Fruit fly (Drosophila melanogaster): ENCODE results near the gene dyw.

The dyw gene

DNA sequence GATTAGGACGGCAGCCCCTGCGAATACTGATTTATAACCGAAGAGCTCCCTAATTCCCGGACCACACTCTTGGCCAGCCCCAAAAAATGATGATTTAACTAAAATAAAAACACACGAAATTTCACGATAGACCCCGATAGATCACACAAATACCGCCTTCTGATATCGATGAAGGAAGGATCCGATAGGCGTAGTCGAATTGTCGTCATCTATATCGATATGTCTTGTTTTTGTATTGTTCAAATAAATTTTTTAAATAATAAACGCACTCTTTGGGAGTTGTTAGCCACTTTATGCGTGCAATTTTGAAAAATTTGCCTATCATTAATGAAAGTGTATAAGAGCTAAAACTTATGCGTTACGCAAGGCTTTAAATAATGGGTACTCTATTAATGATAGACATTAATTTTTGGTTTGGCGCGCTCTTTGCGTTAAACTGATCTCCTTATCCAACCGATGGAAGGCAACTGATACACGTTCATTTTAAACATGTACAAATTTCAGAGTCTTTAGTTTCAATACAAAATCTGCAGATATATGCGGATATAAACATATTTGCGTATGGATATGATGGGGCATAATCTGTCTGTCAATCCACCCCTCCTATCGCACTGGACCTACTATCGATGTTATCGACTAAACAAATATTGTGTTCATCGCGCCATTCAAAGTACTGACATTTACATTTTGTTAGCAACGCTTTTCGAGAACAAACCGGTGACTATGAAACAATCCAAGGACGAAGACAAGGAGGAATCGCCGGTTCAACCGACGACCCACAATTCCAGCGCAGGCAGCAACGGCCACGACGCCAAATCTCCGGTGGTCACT lies 4.6 kb upstream of the dyw start, which contains the start of the genes Spg7 and Lint-O:
TSS of gene Spg7 (minus strand) at position 148 of the 831 bp plus-strand sequence.
TSS of gene Lint-O (plus strand) at position 638 of the 831 bp plus-strand sequence.
- TF ChIP-seq CTCF (optimal IDR thresholded peaks at IDR 0.05) (no peak), CG8478 (optimal IDR thresholded peaks at IDR 0.05) (no peak)

DNA sequence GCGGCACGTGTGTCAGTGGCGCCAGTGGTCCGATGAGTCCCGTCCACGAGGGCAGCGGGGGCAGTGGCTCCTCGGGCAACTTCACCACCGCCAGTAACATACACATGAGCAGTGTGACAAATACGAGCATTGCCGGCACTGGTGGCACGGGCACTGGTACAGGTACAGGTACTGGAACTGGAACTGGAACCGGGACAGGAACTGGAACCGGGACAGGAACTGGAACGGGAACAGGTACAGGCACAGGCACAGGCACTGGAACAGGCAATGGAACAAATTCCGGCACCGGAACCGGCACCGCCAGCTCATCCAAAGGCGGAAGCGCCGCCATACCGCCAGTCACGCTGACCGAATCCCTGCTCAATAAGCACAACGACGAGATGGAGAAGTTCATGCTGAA lies 3.3 kb downstream of the dyw start:
- TF ChIP-seq CG8478 (optimal IDR thresholded peaks at IDR 0.05) (no peak), CTCF (optimal IDR thresholded peaks at IDR 0.05) (no peak)

DNA sequence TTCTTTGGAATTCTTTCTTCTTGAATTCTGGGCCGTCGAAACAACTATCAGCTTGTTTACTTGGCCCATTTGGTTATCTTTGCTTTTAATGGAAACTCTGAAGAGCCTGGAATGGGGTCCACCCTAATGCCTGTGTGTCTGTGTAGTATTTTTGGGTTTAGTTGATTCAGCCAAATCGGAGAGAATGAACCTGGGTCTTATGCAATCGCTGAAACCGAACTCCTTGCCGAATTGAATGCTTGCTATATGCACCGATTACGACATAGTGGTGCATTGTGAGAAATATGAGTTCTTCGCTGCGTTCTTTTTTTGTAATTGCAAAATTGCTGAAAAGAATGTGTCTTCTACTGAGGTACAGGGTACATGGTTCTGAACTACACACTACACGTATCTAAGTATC lies 6.8 kb downstream of the dyw start:
- no peak for TF ChIP-seq CTCF (optimal IDR thresholded peaks at IDR 0.05)
- no peak for TF ChIP-seq CG8478 (optimal IDR thresholded peaks at IDR 0.05)

DNA sequence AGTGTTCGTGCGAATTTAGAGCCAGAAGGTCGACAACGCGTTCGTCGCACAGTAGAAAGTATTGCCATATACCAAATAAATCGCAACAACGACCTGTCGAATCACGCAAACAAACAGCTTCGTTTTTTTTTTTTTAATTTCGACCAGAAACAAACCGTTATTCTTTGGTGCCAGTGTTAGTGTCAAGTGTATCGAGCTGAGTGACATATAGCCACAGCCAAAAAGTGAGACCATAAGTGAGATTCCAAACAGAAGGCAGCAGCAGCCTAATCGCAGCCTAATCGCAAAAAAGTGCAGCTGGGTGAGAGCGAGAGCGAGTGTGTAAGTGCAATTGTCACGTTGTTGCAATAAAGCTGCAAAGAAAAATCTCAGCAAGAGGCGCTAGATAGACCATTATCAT lies 8.1 kb downstream of the dyw start, which contains the start of gene per:
TSS of gene per (plus strand) at position 1 of the 400 bp plus-strand sequence.
- TF ChIP-seq CTCF (optimal IDR thresholded peaks at IDR 0.05) = no peak
- no peak for TF ChIP-seq CG8478 (optimal IDR thresholded peaks at IDR 0.05)

DNA sequence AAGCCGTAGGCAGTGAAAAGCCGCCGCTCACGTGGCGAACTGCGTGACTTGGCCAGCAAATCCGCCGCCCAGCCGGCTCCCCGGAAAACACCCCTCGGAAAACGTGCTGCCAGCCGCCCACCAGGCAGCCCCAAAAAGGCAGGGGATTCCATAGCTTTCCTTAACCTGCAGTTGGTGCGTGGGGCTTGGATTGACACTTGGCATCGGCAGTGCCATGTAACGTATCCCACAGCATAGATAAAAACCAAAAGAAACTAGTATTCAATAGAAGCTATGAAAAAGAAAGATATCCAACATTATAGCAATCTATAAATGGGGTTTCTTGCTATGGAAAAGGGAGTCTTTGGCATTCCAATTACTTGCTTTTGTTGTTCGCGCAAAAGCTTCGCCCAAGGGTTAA lies 8.7 kb downstream of the dyw start:
- TF ChIP-seq CTCF (optimal IDR thresholded peaks at IDR 0.05) = no peak
- no peak for TF ChIP-seq CG8478 (optimal IDR thresholded peaks at IDR 0.05)

DNA sequence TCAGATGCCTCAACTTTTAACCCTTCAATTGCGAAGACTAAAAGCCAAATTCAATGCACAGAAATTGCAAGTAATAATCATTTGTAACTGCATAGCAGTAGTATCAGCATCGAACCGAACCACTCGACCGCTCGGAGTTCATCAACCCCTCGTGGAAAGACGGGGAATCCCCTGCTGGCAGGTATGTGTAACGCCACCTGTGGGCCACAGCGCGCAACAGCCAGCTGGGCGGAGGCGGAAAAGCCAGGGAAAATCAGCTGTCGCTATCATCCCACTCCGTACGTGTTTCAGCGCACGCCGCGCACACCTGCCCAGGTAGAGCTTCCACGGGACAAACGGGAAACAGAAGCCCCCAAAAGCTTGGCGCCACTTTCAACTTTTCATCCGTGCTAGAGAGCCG lies 9.2 kb downstream of the dyw start:
- peak; percentile 78 to 86 for TF ChIP-seq CTCF (optimal IDR thresholded peaks at IDR 0.05)
- TF ChIP-seq CG8478 (optimal IDR thresholded peaks at IDR 0.05) = no peak

DNA sequence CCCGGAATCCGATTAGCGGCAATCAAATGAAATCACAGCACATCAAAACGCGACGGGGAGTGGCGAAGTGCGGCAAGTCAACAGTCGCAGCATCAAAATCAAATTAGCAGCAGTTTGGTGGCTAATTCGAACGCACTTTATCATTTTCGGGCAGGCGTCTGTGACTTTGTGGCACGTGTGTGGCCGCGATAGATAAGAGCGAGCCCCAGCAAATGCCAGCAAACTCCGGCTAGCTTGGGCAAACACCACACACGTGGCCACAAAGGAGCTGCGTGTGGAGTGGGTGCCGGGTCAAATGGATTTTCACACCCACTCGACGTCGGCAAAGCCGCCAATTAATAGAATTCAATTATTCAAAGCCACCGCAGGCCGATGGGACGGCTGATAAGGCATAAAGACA lies 9.8 kb downstream of the dyw start:
- TF ChIP-seq CTCF (optimal IDR thresholded peaks at IDR 0.05) = no peak

DNA sequence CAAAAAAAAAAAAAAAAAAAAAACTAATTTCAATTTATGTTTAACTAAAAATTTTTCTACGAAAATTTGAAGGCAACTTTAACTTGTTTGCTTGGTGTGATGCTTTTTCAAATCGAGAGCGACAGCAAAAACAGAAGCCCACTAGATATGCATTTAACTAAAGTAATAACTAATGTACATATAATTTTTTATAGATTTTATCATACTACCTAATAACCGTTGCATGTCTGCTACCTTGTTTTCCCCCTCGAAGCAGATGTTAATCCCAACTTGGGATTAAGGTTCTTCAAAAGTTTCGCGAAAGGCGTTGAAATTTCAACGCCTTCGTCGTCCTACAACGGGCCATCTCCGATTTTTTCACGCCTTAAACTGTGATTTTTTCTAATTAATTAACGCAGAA lies 10.9 kb downstream of the dyw start, which contains the start of gene CG2652:
TSS of gene CG2652 (minus strand) at position 101 of the 400 bp plus-strand sequence.
- no peak for TF ChIP-seq CG8478 (optimal IDR thresholded peaks at IDR 0.05)
- no peak for TF ChIP-seq CTCF (optimal IDR thresholded peaks at IDR 0.05)

DNA sequence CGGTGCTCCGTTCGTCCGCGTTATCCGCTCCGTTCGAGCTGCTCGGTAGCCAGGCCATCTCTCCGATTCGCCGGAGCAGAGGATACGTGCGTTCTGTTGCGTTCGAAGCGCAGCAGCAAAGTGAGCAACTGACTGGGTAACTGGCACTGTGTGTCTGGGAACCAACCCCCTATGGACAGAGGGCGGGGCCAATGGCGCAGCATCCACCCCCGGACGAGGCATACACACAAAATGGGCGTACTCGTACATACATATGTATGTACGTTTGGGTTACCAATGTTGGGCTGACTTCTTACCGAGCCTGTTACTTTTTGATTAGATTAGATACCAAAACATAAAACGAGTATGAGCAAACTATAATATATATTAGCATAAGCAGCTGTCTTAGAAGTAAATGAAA lies 12.1 kb downstream of the dyw start, which contains the start of gene HLH3B:
TSS of gene HLH3B (minus strand) at position 123 of the 400 bp plus-strand sequence.
- TF ChIP-seq CG8478 (optimal IDR thresholded peaks at IDR 0.05) = no peak
- TF ChIP-seq CTCF (optimal IDR thresholded peaks at IDR 0.05) = no peak

DNA sequence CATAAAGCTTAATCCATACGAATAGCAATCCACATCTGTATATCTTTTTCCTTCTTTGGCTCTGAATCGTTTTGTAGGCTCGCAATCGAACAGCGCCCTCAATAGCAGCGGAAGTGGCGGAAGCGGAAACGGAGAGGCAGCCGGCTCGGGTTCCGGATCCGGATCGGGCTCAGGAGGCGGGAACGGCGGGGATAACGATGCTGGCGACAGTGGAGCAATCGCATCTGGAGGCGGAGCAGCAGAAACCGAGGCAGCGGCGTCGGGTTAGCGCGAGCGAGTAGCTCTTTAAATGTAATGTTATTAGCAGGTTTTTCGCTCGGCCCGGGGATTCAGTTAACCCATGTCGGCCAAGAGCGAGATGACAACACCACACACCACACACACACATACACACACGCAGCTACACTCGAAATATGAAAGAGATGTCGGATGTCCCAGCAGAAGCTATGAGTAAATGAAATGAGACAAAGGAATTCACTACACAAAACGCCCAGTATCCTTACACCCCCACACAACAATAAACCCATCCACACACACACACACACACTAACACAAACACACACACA lies 16.6 kb downstream of the dyw start:
- TF ChIP-seq CG8478 (optimal IDR thresholded peaks at IDR 0.05) (no peak), CTCF (optimal IDR thresholded peaks at IDR 0.05) (no peak)

DNA sequence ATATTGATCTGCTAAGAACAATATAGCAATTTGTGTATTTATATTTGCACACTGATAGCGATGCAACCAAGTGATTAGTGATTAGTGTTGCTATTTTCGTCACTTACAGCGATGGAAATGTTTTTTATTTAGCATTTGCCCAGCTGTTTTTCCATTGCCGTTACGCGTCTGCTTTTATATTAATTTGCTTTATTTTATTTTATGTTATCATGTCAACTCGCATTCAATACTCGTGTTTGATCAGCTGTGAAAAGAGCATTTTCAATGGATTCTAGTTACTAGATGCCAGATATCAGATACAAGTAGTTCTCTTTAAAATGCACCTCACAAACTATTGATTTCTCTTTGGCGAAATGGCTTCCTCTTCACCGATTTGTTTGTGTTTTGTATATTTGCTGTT lies 30.3 kb downstream of the dyw start:
- TF ChIP-seq CTCF (optimal IDR thresholded peaks at IDR 0.05) (no peak), CG8478 (optimal IDR thresholded peaks at IDR 0.05) (no peak)

DNA sequence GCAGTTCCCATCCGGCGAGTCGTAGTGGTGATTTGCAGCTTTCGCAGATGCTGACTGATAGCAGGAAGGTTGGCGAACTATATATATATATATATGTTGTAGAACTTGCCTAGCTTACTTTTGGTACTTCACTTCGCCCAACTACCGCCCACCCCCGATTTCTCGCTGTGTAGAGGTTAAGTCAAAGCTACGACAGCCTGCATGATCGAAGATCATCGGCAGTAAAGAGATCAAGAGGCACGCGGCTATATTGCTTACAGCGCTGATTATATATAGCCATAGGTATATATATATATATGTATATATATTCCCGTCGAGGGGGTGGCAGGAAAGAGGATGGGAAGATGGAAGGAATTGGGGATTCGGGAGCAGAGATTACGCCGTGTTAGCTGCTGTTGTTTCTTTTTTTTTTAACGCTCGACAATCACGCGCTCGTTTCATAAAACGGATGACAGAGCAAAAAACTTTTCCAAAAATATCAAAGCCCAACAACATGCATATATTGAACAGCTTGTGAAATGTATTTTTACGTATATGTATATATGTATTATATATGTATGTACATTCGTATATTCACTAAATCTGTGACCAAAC lies 31.0 kb downstream of the dyw start:
- no peak for TF ChIP-seq CTCF (optimal IDR thresholded peaks at IDR 0.05)
- no peak for TF ChIP-seq CG8478 (optimal IDR thresholded peaks at IDR 0.05)

DNA sequence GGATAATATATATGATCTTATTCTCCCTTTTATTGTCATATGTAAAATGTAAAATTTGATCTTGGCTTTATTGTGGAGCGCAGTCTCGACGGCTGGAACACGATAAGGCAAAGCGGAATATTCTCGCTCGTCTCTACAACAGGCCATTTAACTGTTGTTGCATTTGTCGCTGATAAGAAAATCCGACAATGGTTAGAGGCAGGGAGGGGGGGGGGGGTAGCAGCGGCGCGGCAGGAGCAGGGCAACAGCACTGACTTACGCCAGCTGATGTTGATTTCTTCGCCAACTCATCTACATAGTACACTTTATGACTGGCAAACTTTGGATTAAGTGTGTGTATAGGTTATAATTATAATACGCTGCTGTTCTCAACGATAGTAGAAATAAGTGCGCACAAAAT lies 31.9 kb downstream of the dyw start:
- TF ChIP-seq CG8478 (optimal IDR thresholded peaks at IDR 0.05) = no peak
- TF ChIP-seq CTCF (optimal IDR thresholded peaks at IDR 0.05) = no peak

DNA sequence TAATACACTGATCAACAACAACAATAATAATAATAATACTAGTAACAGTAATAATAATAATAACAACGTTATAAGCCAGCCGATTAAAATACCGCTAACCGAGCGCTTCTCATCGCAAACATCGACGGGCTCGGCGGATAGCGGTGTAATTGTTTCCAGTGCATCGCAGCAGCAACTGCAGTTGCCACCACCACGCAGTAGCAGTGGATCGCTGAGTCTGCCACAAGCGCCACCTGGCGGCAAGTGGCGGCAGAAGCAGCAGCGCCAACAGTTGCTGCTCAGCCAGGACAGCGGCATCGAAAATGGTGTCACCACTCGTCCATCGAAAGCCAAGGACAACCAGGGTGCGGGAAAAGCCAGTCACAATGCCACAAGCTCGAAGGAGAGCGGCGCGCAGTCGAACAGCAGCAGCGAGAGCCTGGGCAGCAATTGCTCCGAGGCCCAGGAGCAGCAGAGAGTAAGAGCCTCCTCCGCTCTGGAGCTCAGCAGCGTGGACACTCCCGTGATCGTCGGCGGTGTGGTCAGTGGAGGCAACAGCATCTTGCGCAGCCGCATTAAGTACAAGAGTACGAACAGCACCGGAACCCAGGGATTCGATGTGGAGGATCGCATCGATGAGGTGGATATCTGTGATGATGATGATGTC lies 34.1 kb downstream of the dyw start:
- TF ChIP-seq CG8478 (optimal IDR thresholded peaks at IDR 0.05) (no peak), CTCF (optimal IDR thresholded peaks at IDR 0.05) (peak; percentile 85 to 88)

DNA sequence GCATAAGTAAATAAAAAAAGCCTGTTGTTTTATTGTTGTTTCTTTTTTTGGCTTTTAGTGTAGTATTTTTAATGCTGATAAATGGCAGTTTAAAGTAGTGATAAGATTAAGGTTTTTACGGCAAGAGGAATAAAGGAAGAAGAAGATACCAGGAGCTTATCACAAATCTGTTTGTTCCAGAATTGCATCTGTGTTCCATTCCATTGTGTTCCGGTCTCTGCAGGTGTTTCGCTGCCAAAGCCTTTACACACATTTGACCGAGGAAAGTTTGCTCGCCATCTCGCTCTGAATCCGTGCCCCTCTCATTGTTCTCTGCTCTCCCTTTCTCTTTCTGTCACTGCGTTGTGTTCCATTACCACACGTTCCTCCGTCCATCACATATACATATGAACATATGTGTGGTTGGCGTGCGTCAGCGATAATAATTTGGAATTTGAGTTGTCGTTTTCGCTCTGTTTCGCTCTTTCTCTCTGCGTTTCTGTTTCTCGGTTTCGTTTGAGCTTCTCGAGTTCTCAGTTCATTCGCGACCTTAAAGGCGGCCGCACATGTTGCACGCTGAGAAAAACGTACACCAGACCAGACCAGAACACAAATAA lies 35.3 kb downstream of the dyw start:
- TF ChIP-seq CTCF (optimal IDR thresholded peaks at IDR 0.05) (peak in 1 of 2 experiments; percentile 31), CG8478 (optimal IDR thresholded peaks at IDR 0.05) (no peak)
